Fruit fly (Drosophila melanogaster): ENCODE data around the gene spir.
A peak's percentile ranks its signal among the peaks of the same experiment; 100 is the strongest.

dm6 chr2L:20287189-20287588, 23.8 kb upstream of the spir start:
- TF ChIP-seq CG16863 (GFP tag; optimal IDR thresholded peaks at IDR 0.05): peak; percentile 30
- TF ChIP-seq CG12391 (tag; optimal IDR thresholded peaks at IDR 0.05): peak; percentile 55
- TF ChIP-seq Sin3A (optimal IDR thresholded peaks at IDR 0.05): no peak
- TF ChIP-seq Dbx (GFP tag; IDR thresholded peaks at IDR 0.05): no peak
- peak; percentile 7 for TF ChIP-seq CG3995 (GFP tag; optimal IDR thresholded peaks at IDR 0.05)
- TF ChIP-seq ara (GFP tag; IDR thresholded peaks at IDR 0.05): no peak
- TF ChIP-seq Meics (GFP tag; optimal IDR thresholded peaks at IDR 0.05): peak; percentile 67
- TF ChIP-seq CG1792 (GFP tag; optimal IDR thresholded peaks at IDR 0.05): no peak

Data from whole organism, embryonic.